Worm (Caenorhabditis elegans) whole organism, early embryonic: Measurements from ENCODE around the gene msp-40.

ENCODE experiments used
- B0310.2 ChIP-seq: sonication (generic microtip); optimal IDR thresholded peaks from 2 replicates; lab custom pipeline; 2016; ENCODE audit warnings: mild to moderate bottlenecking, missing genetic modification characterization, missing compliant biosample characterization
- F13C5.2 ChIP-seq: sonication (generic microtip); optimal IDR thresholded peaks from 2 replicates; lab custom pipeline; 2017; ENCODE audit warnings: mild to moderate bottlenecking, missing genetic modification characterization, inconsistent platforms, missing compliant biosample characterization
- ama-1 ChIP-seq: fragments of 150-350 bp; optimal IDR thresholded peaks from 2 replicates; lab custom pipeline; 2014
- ceh-13 ChIP-seq: fragments of 200-800 bp; sonication (Bioruptor generic); optimal IDR thresholded peaks from 2 replicates; lab custom pipeline; 2018; ENCODE audit warnings: mild to moderate bottlenecking, missing genetic modification characterization, missing compliant biosample characterization
- ceh-36 ChIP-seq: sonication (generic microtip); optimal IDR thresholded peaks from 2 replicates; lab custom pipeline; 2016; ENCODE audit warnings: missing genetic modification characterization, inconsistent platforms, missing compliant biosample characterization
- ets-7 ChIP-seq: sonication (generic microtip); optimal IDR thresholded peaks from 2 replicates; lab custom pipeline; 2016; ENCODE audit warnings: missing genotype, missing genetic modification characterization, missing compliant biosample characterization
- flt-1 ChIP-seq: fragments of 200-800 bp; sonication (Bioruptor generic); IDR thresholded peaks from 2 replicates; pipeline ENCODE4 v1.3.6; 2022; ENCODE audit warnings: missing genetic modification characterization, missing compliant biosample characterization
- hmbx-1 ChIP-seq: sonication (generic microtip); optimal IDR thresholded peaks from 2 replicates; lab custom pipeline; 2016; ENCODE audit warnings: mild to moderate bottlenecking, missing genetic modification characterization, missing compliant biosample characterization
- hnd-1 ChIP-seq: sonication (generic microtip); optimal IDR thresholded peaks from 2 replicates; lab custom pipeline; 2016; ENCODE audit warnings: missing genetic modification characterization, missing compliant biosample characterization
- pes-1 ChIP-seq: fragments of 200-800 bp; sonication (Bioruptor generic); IDR thresholded peaks from 2 replicates; pipeline ENCODE4 v1.3.6; 2022; ENCODE audit warnings: missing genetic modification reagents, missing genetic modification characterization, missing compliant biosample characterization
- scrt-1 ChIP-seq: fragments of 200-800 bp; sonication (Bioruptor generic); IDR thresholded peaks from 2 replicates; pipeline ENCODE4 v1.3.6; 2022; ENCODE audit warnings: missing genetic modification characterization, missing compliant biosample characterization
- sea-1 ChIP-seq: fragments of 200-800 bp; sonication (Bioruptor generic); conservative IDR thresholded peaks from 2 replicates; pipeline ENCODE4 v1.3.6; 2022; ENCODE audit warnings: missing genetic modification characterization, missing compliant biosample characterization
- tbx-11 ChIP-seq: fragments of 200-800 bp; sonication (Bioruptor generic); IDR thresholded peaks from 2 replicates; pipeline ENCODE4 v1.3.6; 2022; ENCODE audit warnings: missing genetic modification characterization, missing compliant biosample characterization
- tbx-37 ChIP-seq: fragments of 200-800 bp; sonication (Bioruptor generic); conservative IDR thresholded peaks from 2 replicates; pipeline ENCODE4 v1.3.6; 2022; ENCODE audit warnings: missing genetic modification reagents, missing genetic modification characterization, missing compliant biosample characterization

DNA sequence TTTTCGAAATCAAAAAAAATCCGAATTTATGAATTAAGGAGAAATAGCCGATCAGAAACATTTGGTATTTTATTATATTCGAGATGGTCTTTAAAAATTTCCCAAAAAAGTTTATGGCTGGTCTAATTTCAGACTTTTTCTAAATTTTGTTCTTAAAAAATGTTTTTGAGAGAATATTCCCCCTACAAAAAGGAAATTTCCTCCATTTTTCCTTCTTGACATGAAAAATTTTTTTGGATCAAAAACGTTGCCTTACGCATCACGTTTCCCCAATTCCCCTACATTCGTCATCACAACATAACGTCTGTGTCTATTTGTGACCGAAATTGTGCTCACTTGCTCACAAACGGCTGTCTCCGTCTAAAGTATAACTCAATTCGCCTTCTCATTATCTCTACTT, 31.9 kb upstream of the msp-40 start:
- TF ChIP-seq hmbx-1 (tag; lab: Kevin White, UChicago) (no peak), ceh-36 (tag; lab: Kevin White, UChicago) (no peak), sea-1 (GFP tag; lab: Robert Waterston, UW) (no peak), ama-1 (lab: Kevin White, UChicago) (no peak), B0310.2 (tag; lab: Kevin White, UChicago) (no peak), flt-1 (GFP tag; lab: Robert Waterston, UW) (no peak), pes-1 (GFP tag; lab: Robert Waterston, UW) (no peak), hnd-1 (tag; lab: Kevin White, UChicago) (no peak), F13C5.2 (tag; lab: Kevin White, UChicago) (no peak), ets-7 (tag; lab: Kevin White, UChicago) (no peak), scrt-1 (GFP tag; lab: Robert Waterston, UW) (no peak), ceh-13 (GFP tag; lab: Kevin White, UChicago) (no peak), tbx-37 (GFP tag; lab: Robert Waterston, UW) (no peak), tbx-11 (GFP tag; lab: Robert Waterston, UW) (no peak)
